Fruit fly (Drosophila melanogaster) whole organism, embryonic: ENCODE measurements around the gene COX7AL2.
A peak's percentile ranks its signal among the peaks of the same experiment; 100 is the strongest.

ENCODE experiments used
- Atf3 ChIP-seq: fragments of 200-800 bp; sonication (Bioruptor generic); optimal IDR thresholded peaks from 3 replicates; lab custom pipeline; 2016; ENCODE audit warnings: missing biosample characterization, missing genetic modification characterization
- B-H1 ChIP-seq: fragments of 200-800 bp; sonication (Bioruptor generic); IDR thresholded peaks from 3 replicates; pipeline ENCODE4 v1.3.6; 2022; ENCODE audit warnings: missing biosample characterization, missing genetic modification characterization
- C15 ChIP-seq: fragments of 200-800 bp; sonication (Bioruptor generic); IDR thresholded peaks from 3 replicates; pipeline ENCODE4 v1.3.6; 2022; ENCODE audit warnings: missing biosample characterization, missing genetic modification characterization
- CG10979 ChIP-seq: fragments of 200-800 bp; sonication (Bioruptor generic); optimal IDR thresholded peaks from 2 replicates; lab custom pipeline; 2018; ENCODE audit warnings: missing biosample characterization, mild to moderate bottlenecking, missing genetic modification characterization, moderate library complexity
- CG11696 ChIP-seq: fragments of 200-800 bp; sonication (Bioruptor generic); IDR thresholded peaks from 2 replicates; pipeline ENCODE4 v1.3.6; 2022; ENCODE audit warnings: missing biosample characterization, missing genetic modification characterization
- CG13624 ChIP-seq: fragments of 200-800 bp; sonication (Bioruptor generic); optimal IDR thresholded peaks from 2 replicates; lab custom pipeline; 2016; ENCODE audit warnings: missing biosample characterization, missing genetic modification characterization
- CG14050 ChIP-seq: fragments of 200-800 bp; sonication (Bioruptor generic); IDR thresholded peaks from 3 replicates; pipeline ENCODE4 v1.3.6; 2022; ENCODE audit warnings: missing biosample characterization, missing genetic modification characterization
- CG14710 ChIP-seq: fragments of 200-800 bp; sonication (Bioruptor generic); optimal IDR thresholded peaks from 3 replicates; lab custom pipeline; 2019; ENCODE audit warnings: missing biosample characterization, mild to moderate bottlenecking, missing genetic modification characterization, moderate library complexity
- CG16813 ChIP-seq: fragments of 200-800 bp; sonication (Bioruptor generic); IDR thresholded peaks from 3 replicates; pipeline ENCODE4 v1.3.6; 2022; ENCODE audit warnings: missing biosample characterization, missing genetic modification characterization; ENCODE audit not compliant: partially characterized antibody
- CG17186 ChIP-seq: fragments of 200-800 bp; sonication (Bioruptor generic); optimal IDR thresholded peaks from 3 replicates; lab custom pipeline; 2017; ENCODE audit warnings: missing biosample characterization, missing genetic modification reagents, missing genetic modification characterization
- CG17912 ChIP-seq: fragments of 200-800 bp; sonication (Bioruptor generic); optimal IDR thresholded peaks from 2 replicates; lab custom pipeline; 2018; ENCODE audit warnings: missing biosample characterization, mild to moderate bottlenecking, missing genetic modification characterization
- CG18599 ChIP-seq: fragments of 200-800 bp; sonication (Bioruptor generic); optimal IDR thresholded peaks from 3 replicates; lab custom pipeline; 2017; ENCODE audit warnings: missing biosample characterization, missing genetic modification characterization, mild to moderate bottlenecking, moderate library complexity, missing genetic modification reagents
- CG2199 ChIP-seq: fragments of 200-800 bp; sonication (Bioruptor generic); IDR thresholded peaks from 3 replicates; pipeline ENCODE4 v1.3.6; 2022; ENCODE audit warnings: missing biosample characterization, missing genetic modification characterization
- CG30403 ChIP-seq: fragments of 200-800 bp; sonication (Bioruptor generic); optimal IDR thresholded peaks from 3 replicates; lab custom pipeline; 2016; ENCODE audit warnings: missing biosample characterization, missing genetic modification characterization
- CG5953 ChIP-seq: fragments of 200-800 bp; sonication (Bioruptor generic); IDR thresholded peaks from 2 replicates; pipeline ENCODE4 v1.3.6; 2022; ENCODE audit warnings: missing biosample characterization, missing genetic modification characterization
- CG6765 ChIP-seq: fragments of 200-800 bp; sonication (Bioruptor generic); optimal IDR thresholded peaks from 3 replicates; lab custom pipeline; 2017; ENCODE audit warnings: missing biosample characterization, mild to moderate bottlenecking, missing genetic modification characterization
- CG9817 ChIP-seq: fragments of 200-800 bp; sonication (Bioruptor generic); optimal IDR thresholded peaks from 2 replicates; lab custom pipeline; 2018; ENCODE audit warnings: missing biosample characterization, mild to moderate bottlenecking, missing genetic modification characterization, moderate library complexity
- CG9876 ChIP-seq: fragments of 200-800 bp; sonication (Bioruptor generic); optimal IDR thresholded peaks from 2 replicates; lab custom pipeline; 2016; ENCODE audit warnings: missing biosample characterization, missing genetic modification characterization
- CkIIα-i1 ChIP-seq: fragments of 200-800 bp; sonication (Bioruptor generic); IDR thresholded peaks from 2 replicates; pipeline ENCODE4 v1.3.6; 2022; ENCODE audit warnings: missing biosample characterization, missing genetic modification characterization
- Deaf1 ChIP-seq: fragments of 200-800 bp; optimal IDR thresholded peaks from 3 replicates; lab custom pipeline; 2019; ENCODE audit warnings: missing biosample characterization, mild to moderate bottlenecking, missing genetic modification characterization, moderate library complexity
- Dip3 ChIP-seq: fragments of 200-800 bp; sonication (Bioruptor generic); optimal IDR thresholded peaks from 3 replicates; lab custom pipeline; 2016; ENCODE audit warnings: missing biosample characterization, missing genetic modification characterization
- Dref ChIP-seq: fragments of 200-800 bp; sonication (Bioruptor generic); IDR thresholded peaks from 2 replicates; pipeline ENCODE4 v1.3.6; 2022; ENCODE audit warnings: missing biosample characterization, missing genetic modification characterization
- HLH4C ChIP-seq: fragments of 200-800 bp; sonication (Bioruptor generic); IDR thresholded peaks from 3 replicates; pipeline ENCODE4 v1.3.6; 2022; ENCODE audit warnings: missing biosample characterization, missing genetic modification characterization; ENCODE audit not compliant: partially characterized antibody
- Hmx ChIP-seq: fragments of 200-800 bp; sonication (Bioruptor generic); optimal IDR thresholded peaks from 2 replicates; lab custom pipeline; 2016; ENCODE audit warnings: missing biosample characterization, missing genetic modification characterization
- Hr39 ChIP-seq: fragments of >200 bp; optimal IDR thresholded peaks from 2 replicates; lab custom pipeline; 2017
- Mad ChIP-seq: fragments of 200-800 bp; sonication (Bioruptor generic); optimal IDR thresholded peaks from 2 replicates; lab custom pipeline; 2016; ENCODE audit warnings: missing biosample characterization, missing genetic modification characterization
- Nf-YA ChIP-seq: fragments of 200-800 bp; sonication (Bioruptor generic); IDR thresholded peaks from 2 replicates; pipeline ENCODE4 v1.3.6; 2022; ENCODE audit warnings: missing biosample characterization, missing genetic modification characterization
- PHDP ChIP-seq: fragments of 200-800 bp; sonication (Bioruptor generic); optimal IDR thresholded peaks from 3 replicates; lab custom pipeline; 2018; ENCODE audit warnings: missing biosample characterization, mild to moderate bottlenecking, missing genetic modification characterization, moderate library complexity
- abd-A ChIP-seq: fragments of 200-800 bp; sonication (Bioruptor generic); optimal IDR thresholded peaks from 3 replicates; lab custom pipeline; 2019; ENCODE audit warnings: missing biosample characterization, mild to moderate bottlenecking, missing genetic modification characterization, moderate library complexity
- aop ChIP-seq: fragments of 200-800 bp; sonication (Bioruptor generic); IDR thresholded peaks from 2 replicates; pipeline ENCODE4 v1.3.6; 2022; ENCODE audit warnings: missing biosample characterization, missing genetic modification characterization
- chinmo ChIP-seq: fragments of 200-800 bp; sonication (Bioruptor generic); IDR thresholded peaks from 4 replicates; pipeline ENCODE4 v1.3.6; 2022; ENCODE audit warnings: missing biosample characterization, missing genetic modification characterization; ENCODE audit not compliant: partially characterized antibody
- chn ChIP-seq: fragments of 200-800 bp; sonication (Bioruptor generic); optimal IDR thresholded peaks from 2 replicates; lab custom pipeline; 2016; ENCODE audit warnings: missing biosample characterization, missing genetic modification characterization
- dmrt99B ChIP-seq: fragments of 200-800 bp; sonication (Bioruptor generic); optimal IDR thresholded peaks from 2 replicates; lab custom pipeline; 2018; ENCODE audit warnings: missing biosample characterization, mild to moderate bottlenecking, missing genetic modification characterization, moderate library complexity
- esg ChIP-seq: fragments of 200-800 bp; sonication (Bioruptor generic); conservative IDR thresholded peaks from 2 replicates; pipeline ENCODE4 v1.3.6; 2022; ENCODE audit warnings: missing biosample characterization, missing genetic modification characterization
- fd3F ChIP-seq: fragments of 200-800 bp; sonication (Bioruptor generic); optimal IDR thresholded peaks from 2 replicates; lab custom pipeline; 2018; ENCODE audit warnings: missing biosample characterization, mild to moderate bottlenecking, missing genetic modification characterization, moderate library complexity
- hth ChIP-seq: fragments of >200 bp; optimal IDR thresholded peaks from 2 replicates; lab custom pipeline; 2017; ENCODE audit warnings: inconsistent platforms
- maf-S ChIP-seq: fragments of 200-800 bp; sonication (Bioruptor generic); optimal IDR thresholded peaks from 2 replicates; lab custom pipeline; 2016; ENCODE audit warnings: missing biosample characterization, missing genetic modification characterization
- nom ChIP-seq: fragments of 200-800 bp; sonication (Bioruptor generic); optimal IDR thresholded peaks from 2 replicates; lab custom pipeline; 2017; ENCODE audit warnings: missing biosample characterization, missing genetic modification characterization, mild to moderate bottlenecking, moderate library complexity, missing genetic modification reagents
- otp ChIP-seq: fragments of 200-800 bp; sonication (Bioruptor generic); IDR thresholded peaks from 3 replicates; pipeline ENCODE4, ENCODE4 v1.3.6; 2022; ENCODE audit warnings: missing biosample characterization, missing genetic modification characterization
- pan ChIP-seq, 4 experiments: fragments of >200 bp in 3 of 4; fragments of 200-800 bp in 1 of 4; sonication (Bioruptor generic) in 1 of 4; optimal IDR thresholded peaks in 3 of 4; IDR thresholded peaks in 1 of 4; 2 replicates each; pipeline versions ENCODE4 v1.3.6 to Lab custom; 2017 to 2022; ENCODE audit warnings: missing biosample characterization in 2 of 4, missing genetic modification characterization in 2 of 4, mixed read lengths in 1 of 4
- peb ChIP-seq: fragments of 200-800 bp; sonication (Bioruptor generic); IDR thresholded peaks from 2 replicates; pipeline ENCODE4 v1.3.6; 2022; ENCODE audit warnings: missing biosample characterization, missing genetic modification characterization
- run ChIP-seq: fragments of 200-800 bp; sonication (Bioruptor generic); optimal IDR thresholded peaks from 3 replicates; lab custom pipeline; 2018; ENCODE audit warnings: missing biosample characterization, mild to moderate bottlenecking, missing genetic modification characterization
- sd ChIP-seq: fragments of 200-800 bp; sonication (Bioruptor generic); optimal IDR thresholded peaks from 3 replicates; lab custom pipeline; 2018; ENCODE audit warnings: missing biosample characterization, mild to moderate bottlenecking, missing genetic modification characterization, moderate library complexity
- sens-2 ChIP-seq: fragments of 200-800 bp; sonication (Bioruptor generic); IDR thresholded peaks from 2 replicates; pipeline ENCODE4 v1.3.6; 2022; ENCODE audit warnings: missing biosample characterization, missing genetic modification characterization
- slou ChIP-seq: fragments of 200-800 bp; sonication (Bioruptor generic); optimal IDR thresholded peaks from 3 replicates; lab custom pipeline; 2016; ENCODE audit warnings: missing biosample characterization, missing genetic modification characterization
- sob ChIP-seq: fragments of 200-800 bp; sonication (Bioruptor generic); IDR thresholded peaks from 2 replicates; pipeline ENCODE4 v1.3.6; 2022; ENCODE audit warnings: missing biosample characterization, missing genetic modification characterization
- ssp ChIP-seq: fragments of 200-800 bp; sonication (Bioruptor generic); IDR thresholded peaks from 2 replicates; pipeline ENCODE4 v1.3.6; 2022; ENCODE audit warnings: missing biosample characterization, missing genetic modification characterization
- stwl ChIP-seq: fragments of 200-800 bp; sonication (Bioruptor generic); optimal IDR thresholded peaks from 3 replicates; lab custom pipeline; 2018; ENCODE audit warnings: missing biosample characterization, mild to moderate bottlenecking, missing genetic modification characterization, moderate library complexity
- tx ChIP-seq: fragments of 200-800 bp; sonication (Bioruptor generic); optimal IDR thresholded peaks from 2 replicates; lab custom pipeline; 2016; ENCODE audit warnings: missing biosample characterization, missing genetic modification characterization
- usp ChIP-seq: fragments of >200 bp; optimal IDR thresholded peaks from 2 replicates; lab custom pipeline; 2017; ENCODE audit warnings: missing biosample characterization, missing genetic modification characterization

Gene COX7AL2

DNA sequence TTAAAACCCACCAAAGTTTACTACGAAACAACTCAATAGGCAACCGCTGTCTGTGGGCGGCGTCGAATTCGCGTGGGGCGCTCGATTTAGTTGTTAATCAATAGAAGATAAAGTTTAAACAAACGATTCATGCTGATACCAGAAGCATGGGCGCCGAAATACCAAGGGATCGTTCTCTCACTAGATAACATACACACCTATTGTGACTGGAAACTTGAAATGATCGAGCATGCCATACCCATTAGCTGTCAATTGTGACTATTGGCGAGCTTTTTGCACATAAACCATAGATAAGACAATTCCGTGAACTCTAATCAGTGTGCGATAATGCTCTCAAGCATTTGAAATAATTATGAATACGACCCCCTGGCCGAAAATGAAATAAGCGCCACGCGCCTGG, 18.3 kb downstream of the COX7AL2 start (continued):
- peak; percentile 69 for TF ChIP-seq fd3F (GFP tag; lab: Kevin White, UChicago)
- TF ChIP-seq slou (GFP tag; lab: Kevin White, UChicago) = no peak
- no peak for TF ChIP-seq CkIIα-i1 (GFP tag; lab: Robert Waterston, UW)
- TF ChIP-seq chinmo = no peak; the same call in 3 of the 4 replicates
- peak; percentile 73 for TF ChIP-seq CG9817 (tag; lab: Kevin White, UChicago)
- TF ChIP-seq CG30403 (GFP tag; lab: Kevin White, UChicago) = peak; percentile 72
- peak; percentile 73 for TF ChIP-seq PHDP (tag; lab: Kevin White, UChicago)
- no peak; the same call in 1 of the 2 replicates for TF ChIP-seq CG11696 (GFP tag; lab: Robert Waterston, UW)
- TF ChIP-seq CG14050 (GFP tag; lab: Robert Waterston, UW) = peak; percentile 47
- TF ChIP-seq CG16813 (GFP tag; lab: Robert Waterston, UW) = no peak
- TF ChIP-seq ssp = peak; percentile 49
- no peak for TF ChIP-seq pan (optimal IDR thresholded peaks at IDR 0.05; lab: Kevin White, UChicago)
- TF ChIP-seq pan (GFP tag; optimal IDR thresholded peaks at IDR 0.05 in 1 of 2, IDR thresholded peaks at IDR 0.05 in 1 of 2) = peak in 1 of 2 experiments; percentile 75
- no peak for TF ChIP-seq hth (lab: Kevin White, UChicago)
- TF ChIP-seq Dip3 (GFP tag; lab: Kevin White, UChicago) = peak; percentile 78
- peak; percentile 80 for TF ChIP-seq maf-S (GFP tag; lab: Kevin White, UChicago)
- TF ChIP-seq stwl (tag; lab: Kevin White, UChicago) = no peak
- TF ChIP-seq otp = 0 out of 3 replicates have a peak, but pooled peaks have one; percentile 53
- TF ChIP-seq Dref = no peak
- peak; percentile 64; the same call in 1 of the 2 replicates for TF ChIP-seq Nf-YA (GFP tag; lab: Robert Waterston, UW)
- no peak for TF ChIP-seq CG17912 (GFP tag; lab: Kevin White, UChicago)
- peak; percentile 13 for TF ChIP-seq CG10979
- peak; percentile 86 for TF ChIP-seq CG18599 (GFP tag; lab: Kevin White, UChicago)
- TF ChIP-seq CG14710 (tag; lab: Kevin White, UChicago) = no peak
- peak; percentile 79 for TF ChIP-seq tx (GFP tag; lab: Kevin White, UChicago)
- TF ChIP-seq Hmx (GFP tag; lab: Kevin White, UChicago) = no peak
- peak; percentile 46; the same call in 1 of the 2 replicates for TF ChIP-seq peb (GFP tag; lab: Robert Waterston, UW)
- no peak for TF ChIP-seq usp
- peak; percentile 66 for TF ChIP-seq Atf3 (GFP tag; lab: Kevin White, UChicago)
- TF ChIP-seq CG13624 (GFP tag; lab: Kevin White, UChicago) = peak; percentile 56
- peak; percentile 36 for TF ChIP-seq run (tag; lab: Kevin White, UChicago)
- TF ChIP-seq Hr39 (lab: Kevin White, UChicago) = no peak
- peak; percentile 33; the same call in 2 of the 3 replicates for TF ChIP-seq B-H1 (GFP tag; lab: Robert Waterston, UW)
- TF ChIP-seq CG17186 (GFP tag; lab: Kevin White, UChicago) = no peak
- peak; percentile 16 for TF ChIP-seq Deaf1
- TF ChIP-seq CG9876 (GFP tag; lab: Kevin White, UChicago) = peak; percentile 27
- no peak for TF ChIP-seq sens-2 (GFP tag; lab: Robert Waterston, UW)
- TF ChIP-seq dmrt99B (tag; lab: Kevin White, UChicago) = peak; percentile 82
- TF ChIP-seq CG6765 = peak; percentile 58
- no peak for TF ChIP-seq HLH4C (GFP tag; lab: Robert Waterston, UW)
- TF ChIP-seq CG2199 (GFP tag; lab: Robert Waterston, UW) = 0 out of 3 replicates have a peak, but pooled peaks have one; percentile 50
- TF ChIP-seq Mad = peak; percentile 40
- TF ChIP-seq sd = peak; percentile 86
- TF ChIP-seq aop (GFP tag; lab: Robert Waterston, UW) = 0 out of 2 replicates have a peak, but pooled peaks have one; percentile 5
- peak; percentile 68; the same call in 1 of the 2 replicates for TF ChIP-seq CG5953 (GFP tag; lab: Robert Waterston, UW)
- 0 out of 3 replicates have a peak, but pooled peaks have one; percentile 38 for TF ChIP-seq C15 (GFP tag; lab: Robert Waterston, UW)
- TF ChIP-seq esg (GFP tag; lab: Robert Waterston, UW) = peak; percentile 59; the same call in 1 of the 2 replicates
- peak; percentile 75 for TF ChIP-seq abd-A (tag; lab: Kevin White, UChicago)
- TF ChIP-seq nom = no peak
- TF ChIP-seq chn (GFP tag; lab: Kevin White, UChicago) = peak; percentile 74
- peak; percentile 74 for TF ChIP-seq sob (GFP tag; lab: Robert Waterston, UW)
